Fruit fly (Drosophila melanogaster): ENCODE results near the gene CG32269.
A peak's percentile ranks its signal among the peaks of the same experiment; 100 is the strongest.

CG32269 gene

dm6 chr3L:3246378-3247129 is 37.8 kb upstream of the CG32269 start (continued):
- peak; percentile 93 for TF ChIP-seq Eip75B (GFP tag; optimal IDR thresholded peaks at IDR 0.05)
- peak; percentile 83 for TF ChIP-seq fd59A (GFP tag; optimal IDR thresholded peaks at IDR 0.05)
- TF ChIP-seq Ets96B (tag; optimal IDR thresholded peaks at IDR 0.05), result peak; percentile 99
- peak; percentile 94 for TF ChIP-seq svp (GFP tag)
- peak; percentile 90 for TF ChIP-seq Met (GFP tag; optimal IDR thresholded peaks at IDR 0.05)
- peak; percentile 89 for TF ChIP-seq topi (GFP tag; optimal IDR thresholded peaks at IDR 0.05)
- TF ChIP-seq CG6163 (GFP tag; IDR thresholded peaks at IDR 0.05), result peak; percentile 99
- peak; percentile 96 for TF ChIP-seq net (GFP tag; optimal IDR thresholded peaks at IDR 0.05)
- peak; percentile 91 for TF ChIP-seq CG7368 (GFP tag; optimal IDR thresholded peaks at IDR 0.05)
- peak; percentile 85 for TF ChIP-seq OdsH (GFP tag; optimal IDR thresholded peaks at IDR 0.05)
- TF ChIP-seq Lpt (GFP tag; optimal IDR thresholded peaks at IDR 0.05), result peak; percentile 93
- TF ChIP-seq CG3919 (GFP tag; optimal IDR thresholded peaks at IDR 0.05), result peak; percentile 87
- peak; percentile 6 for TF ChIP-seq CG4318 (GFP tag; optimal IDR thresholded peaks at IDR 0.05)
- TF ChIP-seq CG6792 (GFP tag; optimal IDR thresholded peaks at IDR 0.05), result peak; percentile 87
- peak; percentile 100 for TF ChIP-seq CG6854 (GFP tag; optimal IDR thresholded peaks at IDR 0.05)
- peak; percentile 100 for TF ChIP-seq CG9139 (GFP tag; optimal IDR thresholded peaks at IDR 0.05)
- peak; percentile 99 for TF ChIP-seq dsx (GFP tag; optimal IDR thresholded peaks at IDR 0.05; ENCODE audit: poor library complexity, severe bottlenecking)
- TF ChIP-seq Ets21C (GFP tag; optimal IDR thresholded peaks at IDR 0.05), result peak; percentile 86
- peak; percentile 97 for TF ChIP-seq eg (GFP tag; IDR thresholded peaks at IDR 0.05)
- TF ChIP-seq Hr39 (GFP tag; optimal IDR thresholded peaks at IDR 0.05), result peak; percentile 91
- TF ChIP-seq fd85E (GFP tag; optimal IDR thresholded peaks at IDR 0.05), result peak; percentile 65
- TF ChIP-seq pdm3 (GFP tag; optimal IDR thresholded peaks at IDR 0.05), result peak; percentile 78
- no peak for TF ChIP-seq Hr38 (GFP tag; optimal IDR thresholded peaks at IDR 0.05)
- peak; percentile 97 for TF ChIP-seq CG1621 (tag; optimal IDR thresholded peaks at IDR 0.05)
- peak; percentile 94 for TF ChIP-seq vri (GFP tag; optimal IDR thresholded peaks at IDR 0.05)
- peak; percentile 82 for TF ChIP-seq Sox102F (GFP tag; optimal IDR thresholded peaks at IDR 0.05)
- peak; percentile 90 for TF ChIP-seq esn (GFP tag; optimal IDR thresholded peaks at IDR 0.05)

- TF ChIP-seq CG6163 (GFP tag; IDR thresholded peaks at IDR 0.05), result peak; percentile 89
- peak; percentile 79 for TF ChIP-seq CG31627 (GFP tag; optimal IDR thresholded peaks at IDR 0.05)
- peak; percentile 67 for TF ChIP-seq Ets21C (GFP tag; optimal IDR thresholded peaks at IDR 0.05)
- TF ChIP-seq CG1621 (tag; optimal IDR thresholded peaks at IDR 0.05), result peak; percentile 88
- peak; percentile 92 for TF ChIP-seq Met (GFP tag; optimal IDR thresholded peaks at IDR 0.05)
- peak; percentile 50 for TF ChIP-seq CG32006 (GFP tag; optimal IDR thresholded peaks at IDR 0.05)
- peak; percentile 49 for TF ChIP-seq CG7368 (GFP tag; optimal IDR thresholded peaks at IDR 0.05)
- TF ChIP-seq CG3919 (GFP tag; optimal IDR thresholded peaks at IDR 0.05), result peak; percentile 78
- TF ChIP-seq CG34406 (GFP tag; optimal IDR thresholded peaks at IDR 0.05), result peak; percentile 89
- peak; percentile 91 for TF ChIP-seq dsx (GFP tag; optimal IDR thresholded peaks at IDR 0.05; ENCODE audit: poor library complexity, severe bottlenecking)
- TF ChIP-seq fd59A (GFP tag; optimal IDR thresholded peaks at IDR 0.05), result peak; percentile 90
- TF ChIP-seq Sox102F (GFP tag; optimal IDR thresholded peaks at IDR 0.05), result peak; percentile 88
- TF ChIP-seq Smox (GFP tag; optimal IDR thresholded peaks at IDR 0.05), result peak; percentile 88
- TF ChIP-seq dac (GFP tag; optimal IDR thresholded peaks at IDR 0.05), result no peak
- TF ChIP-seq Sox14 (GFP tag; optimal IDR thresholded peaks at IDR 0.05), result peak; percentile 71
- peak; percentile 82 for TF ChIP-seq lz (GFP tag; optimal IDR thresholded peaks at IDR 0.05)
- TF ChIP-seq Sox15 (GFP tag; optimal IDR thresholded peaks at IDR 0.05), result peak; percentile 77
- TF ChIP-seq CG8632 (GFP tag; optimal IDR thresholded peaks at IDR 0.05), result peak; percentile 92
- peak; percentile 86 for TF ChIP-seq CG16779 (tag; optimal IDR thresholded peaks at IDR 0.05)
- peak; percentile 82 for TF ChIP-seq CG8119 (GFP tag; IDR thresholded peaks at IDR 0.05)
- peak; percentile 83 for TF ChIP-seq topi (GFP tag; optimal IDR thresholded peaks at IDR 0.05)
- TF ChIP-seq CG3032 (tag; optimal IDR thresholded peaks at IDR 0.05), result peak; percentile 92
- no peak for TF ChIP-seq CG4318 (GFP tag; optimal IDR thresholded peaks at IDR 0.05)
- peak; percentile 93 to 96 for TF ChIP-seq ss (GFP tag; optimal IDR thresholded peaks at IDR 0.05)
- TF ChIP-seq Hr39 (GFP tag; optimal IDR thresholded peaks at IDR 0.05), result peak; percentile 78
- peak; percentile 74 for TF ChIP-seq CG9139 (GFP tag; optimal IDR thresholded peaks at IDR 0.05)
- TF ChIP-seq Lpt (GFP tag; optimal IDR thresholded peaks at IDR 0.05), result peak; percentile 43
- peak; percentile 75 for TF ChIP-seq cyc (GFP tag; optimal IDR thresholded peaks at IDR 0.05)
- TF ChIP-seq Eip93F (GFP tag; optimal IDR thresholded peaks at IDR 0.05), result peak; percentile 85
- TF ChIP-seq fkh (GFP tag; optimal IDR thresholded peaks at IDR 0.05), result no peak
- TF ChIP-seq pdm3 (GFP tag; optimal IDR thresholded peaks at IDR 0.05), result peak; percentile 86
- no peak for TF ChIP-seq eg (GFP tag; IDR thresholded peaks at IDR 0.05)
- TF ChIP-seq esn (GFP tag; optimal IDR thresholded peaks at IDR 0.05), result peak; percentile 89
- peak; percentile 47 for TF ChIP-seq CG11902 (GFP tag; optimal IDR thresholded peaks at IDR 0.05)
- peak; percentile 88 for TF ChIP-seq CG10669 (GFP tag; optimal IDR thresholded peaks at IDR 0.05)
- TF ChIP-seq Gug (GFP tag; IDR thresholded peaks at IDR 0.05), result peak; percentile 56
Measured at dm6 chr3L:3245189-3245588, 36.4 kb upstream of the CG32269 start.

All from whole organism, prepupa.